Fruit fly (Drosophila melanogaster) whole organism, embryonic: Measurements from ENCODE around the gene CG1103.

Source experiments
- B-H1 ChIP-seq: fragments of 200-800 bp; sonication (Bioruptor generic); IDR thresholded peaks from 3 replicates; pipeline ENCODE4 v1.3.6; 2022; ENCODE audit warnings: missing biosample characterization, missing genetic modification characterization
- Blimp-1 ChIP-seq: fragments of 200-800 bp; sonication (Bioruptor generic); optimal IDR thresholded peaks from 3 replicates; lab custom pipeline; 2018; ENCODE audit warnings: missing biosample characterization, missing genetic modification characterization, mild to moderate bottlenecking, moderate library complexity, missing genetic modification reagents
- CG10431 ChIP-seq: fragments of 200-800 bp; sonication (Bioruptor generic); optimal IDR thresholded peaks from 3 replicates; lab custom pipeline; 2018; ENCODE audit warnings: missing biosample characterization, mild to moderate bottlenecking, missing genetic modification characterization
- CG11398 ChIP-seq: fragments of 200-800 bp; sonication (Bioruptor generic); optimal IDR thresholded peaks from 2 replicates; lab custom pipeline; 2016; ENCODE audit warnings: missing biosample characterization, missing genetic modification characterization
- CG11456 ChIP-seq: fragments of 200-800 bp; sonication (Bioruptor generic); IDR thresholded peaks from 3 replicates; pipeline ENCODE4 v1.3.6; 2022; ENCODE audit warnings: missing biosample characterization, missing genetic modification characterization
- CG11560 ChIP-seq: fragments of 200-800 bp; sonication (Bioruptor generic); IDR thresholded peaks from 3 replicates; pipeline ENCODE4 v1.3.6; 2022; ENCODE audit warnings: missing biosample characterization, missing genetic modification characterization
- CG12071 ChIP-seq: fragments of 200-800 bp; sonication (Bioruptor generic); optimal IDR thresholded peaks from 3 replicates; lab custom pipeline; 2018; ENCODE audit warnings: missing biosample characterization, mild to moderate bottlenecking, missing genetic modification characterization
- CG12104 ChIP-seq: fragments of 200-800 bp; sonication (Bioruptor generic); optimal IDR thresholded peaks from 3 replicates; lab custom pipeline; 2016; ENCODE audit warnings: missing biosample characterization, missing genetic modification characterization
- CG14710 ChIP-seq: fragments of 200-800 bp; sonication (Bioruptor generic); optimal IDR thresholded peaks from 3 replicates; lab custom pipeline; 2019; ENCODE audit warnings: missing biosample characterization, mild to moderate bottlenecking, missing genetic modification characterization, moderate library complexity
- CG14860 ChIP-seq: fragments of 200-800 bp; sonication (Bioruptor generic); IDR thresholded peaks from 3 replicates; pipeline ENCODE4 v1.3.6; 2022; ENCODE audit warnings: missing biosample characterization, missing genetic modification characterization; ENCODE audit not compliant: partially characterized antibody
- CG1603 ChIP-seq: fragments of 200-800 bp; sonication (Bioruptor generic); optimal IDR thresholded peaks from 2 replicates; lab custom pipeline; 2019; ENCODE audit warnings: missing biosample characterization, mild to moderate bottlenecking, missing genetic modification characterization, moderate library complexity
- CG30431 ChIP-seq: fragments of 200-800 bp; sonication (Bioruptor generic); optimal IDR thresholded peaks from 2 replicates; lab custom pipeline; 2017; ENCODE audit warnings: missing biosample characterization, missing genetic modification characterization
- CG43689 ChIP-seq: fragments of 200-800 bp; sonication (Bioruptor generic); IDR thresholded peaks from 2 replicates; pipeline ENCODE4 v1.3.6; 2022; ENCODE audit warnings: missing biosample characterization, missing genetic modification characterization
- CG4730 ChIP-seq: fragments of 200-800 bp; sonication (Bioruptor generic); IDR thresholded peaks from 2 replicates; pipeline ENCODE4 v1.3.6; 2022; ENCODE audit warnings: missing biosample characterization, missing genetic modification characterization
- CG6791 ChIP-seq: fragments of 200-800 bp; sonication (Bioruptor generic); IDR thresholded peaks from 3 replicates; pipeline ENCODE4 v1.3.6; 2022; ENCODE audit warnings: missing biosample characterization, missing genetic modification characterization; ENCODE audit not compliant: partially characterized antibody
- CG7271 ChIP-seq: fragments of 200-800 bp; sonication (Bioruptor generic); optimal IDR thresholded peaks from 2 replicates; lab custom pipeline; 2018; ENCODE audit warnings: missing biosample characterization, mild to moderate bottlenecking, missing genetic modification characterization, moderate library complexity
- CG8944 ChIP-seq: fragments of 200-800 bp; sonication (Bioruptor generic); optimal IDR thresholded peaks from 3 replicates; lab custom pipeline; 2016; ENCODE audit warnings: missing biosample characterization, missing genetic modification characterization
- CG9215 ChIP-seq: fragments of 200-800 bp; sonication (Bioruptor generic); IDR thresholded peaks from 2 replicates; pipeline ENCODE4 v1.3.6; 2022; ENCODE audit warnings: missing biosample characterization, missing genetic modification characterization
- CG9817 ChIP-seq: fragments of 200-800 bp; sonication (Bioruptor generic); optimal IDR thresholded peaks from 2 replicates; lab custom pipeline; 2018; ENCODE audit warnings: missing biosample characterization, mild to moderate bottlenecking, missing genetic modification characterization, moderate library complexity
- Fer3 ChIP-seq: fragments of 200-800 bp; sonication (Bioruptor generic); optimal IDR thresholded peaks from 2 replicates; lab custom pipeline; 2018; ENCODE audit warnings: missing biosample characterization, mild to moderate bottlenecking, missing genetic modification characterization, moderate library complexity
- Hand ChIP-seq: fragments of 200-800 bp; sonication (Bioruptor generic); optimal IDR thresholded peaks from 2 replicates; lab custom pipeline; 2017; ENCODE audit warnings: mild to moderate bottlenecking, missing biosample characterization, missing genetic modification reagents, missing genetic modification characterization
- Lhr ChIP-seq: fragments of 200-800 bp; sonication (Bioruptor generic); optimal IDR thresholded peaks from 3 replicates; lab custom pipeline; 2017; ENCODE audit warnings: mild to moderate bottlenecking, missing biosample characterization, missing genetic modification reagents, missing genetic modification characterization
- MBD-R2 ChIP-seq: fragments of 200-800 bp; sonication (Bioruptor generic); IDR thresholded peaks from 2 replicates; pipeline ENCODE4 v1.3.6; 2022; ENCODE audit warnings: missing biosample characterization, missing genetic modification characterization
- Opbp ChIP-seq: fragments of 200-800 bp; sonication (Bioruptor generic); IDR thresholded peaks from 3 replicates; pipeline ENCODE4 v1.3.6; 2022; ENCODE audit warnings: missing biosample characterization, missing genetic modification characterization; ENCODE audit not compliant: partially characterized antibody
- ap ChIP-seq: fragments of 200-800 bp; sonication (Bioruptor generic); IDR thresholded peaks from 2 replicates; pipeline ENCODE4 v1.3.6; 2022; ENCODE audit warnings: missing biosample characterization, missing genetic modification characterization
- ara ChIP-seq: fragments of 200-800 bp; sonication (Bioruptor generic); IDR thresholded peaks from 2 replicates; pipeline ENCODE4 v1.3.6; 2022; ENCODE audit warnings: missing biosample characterization, missing genetic modification characterization
- cad ChIP-seq: fragments of >200 bp; optimal IDR thresholded peaks from 2 replicates; lab custom pipeline; 2017; ENCODE audit warnings: missing biosample characterization, missing genetic modification characterization
- da ChIP-seq: fragments of 200-800 bp; sonication (Bioruptor generic); optimal IDR thresholded peaks from 2 replicates; lab custom pipeline; 2016; ENCODE audit warnings: missing biosample characterization, missing genetic modification characterization
- ind ChIP-seq: fragments of 200-800 bp; sonication (Bioruptor generic); optimal IDR thresholded peaks from 3 replicates; lab custom pipeline; 2016; ENCODE audit warnings: missing biosample characterization, missing genetic modification characterization
- lbe ChIP-seq: fragments of 200-800 bp; sonication (Bioruptor generic); optimal IDR thresholded peaks from 2 replicates; lab custom pipeline; 2016; ENCODE audit warnings: missing biosample characterization, mild to moderate bottlenecking, missing genetic modification characterization
- lilli ChIP-seq: fragments of 200-800 bp; sonication (Bioruptor generic); optimal IDR thresholded peaks from 3 replicates; lab custom pipeline; 2016; ENCODE audit warnings: missing biosample characterization, missing genetic modification characterization
- lmd ChIP-seq: fragments of 200-800 bp; sonication (Bioruptor generic); IDR thresholded peaks from 2 replicates; pipeline ENCODE4 v1.3.6; 2022; ENCODE audit warnings: missing biosample characterization, missing genetic modification characterization
- lov ChIP-seq, 2 experiments: fragments of 200-800 bp in 1 of 2; fragments of >200 bp in 1 of 2; sonication (Bioruptor generic) in 1 of 2; IDR thresholded peaks in 1 of 2; optimal IDR thresholded peaks in 1 of 2; 2 replicates in 1 of 2; 3 replicates in 1 of 2; pipeline versions ENCODE4 v1.3.6 to Lab custom; 2017 to 2022; ENCODE audit warnings: missing biosample characterization in 1 of 2, missing genetic modification characterization in 1 of 2
- nerfin-1 ChIP-seq: fragments of 200-800 bp; sonication (Bioruptor generic); optimal IDR thresholded peaks from 3 replicates; lab custom pipeline; 2019; ENCODE audit warnings: missing biosample characterization, mild to moderate bottlenecking, missing genetic modification characterization, moderate library complexity
- nom ChIP-seq: fragments of 200-800 bp; sonication (Bioruptor generic); optimal IDR thresholded peaks from 2 replicates; lab custom pipeline; 2017; ENCODE audit warnings: missing biosample characterization, missing genetic modification characterization, mild to moderate bottlenecking, moderate library complexity, missing genetic modification reagents
- oc ChIP-seq: fragments of 200-800 bp; sonication (Bioruptor generic); optimal IDR thresholded peaks from 2 replicates; lab custom pipeline; 2018; ENCODE audit warnings: missing biosample characterization, mild to moderate bottlenecking, missing genetic modification characterization, moderate library complexity
- pita ChIP-seq: fragments of 200-800 bp; sonication (Bioruptor generic); optimal IDR thresholded peaks from 2 replicates; lab custom pipeline; 2017; ENCODE audit warnings: missing biosample characterization, mild to moderate bottlenecking, missing genetic modification characterization
- pnt ChIP-seq: fragments of 200-800 bp; sonication (Bioruptor generic); optimal IDR thresholded peaks from 3 replicates; lab custom pipeline; 2016; ENCODE audit warnings: missing biosample characterization, missing genetic modification characterization
- ro ChIP-seq: fragments of 200-800 bp; sonication (Bioruptor generic); IDR thresholded peaks from 2 replicates; pipeline ENCODE4 v1.3.6; 2022; ENCODE audit warnings: missing biosample characterization, missing genetic modification characterization
- sd ChIP-seq: fragments of 200-800 bp; sonication (Bioruptor generic); optimal IDR thresholded peaks from 3 replicates; lab custom pipeline; 2018; ENCODE audit warnings: missing biosample characterization, mild to moderate bottlenecking, missing genetic modification characterization, moderate library complexity
- seq ChIP-seq: fragments of 200-800 bp; sonication (Bioruptor generic); IDR thresholded peaks from 2 replicates; pipeline ENCODE4 v1.3.6; 2022; ENCODE audit warnings: missing biosample characterization, missing genetic modification characterization
- sisA ChIP-seq: fragments of 200-800 bp; sonication (Bioruptor generic); IDR thresholded peaks from 2 replicates; pipeline ENCODE4 v1.3.6; 2022; ENCODE audit warnings: missing biosample characterization, missing genetic modification characterization
- ssp ChIP-seq: fragments of 200-800 bp; sonication (Bioruptor generic); IDR thresholded peaks from 2 replicates; pipeline ENCODE4 v1.3.6; 2022; ENCODE audit warnings: missing biosample characterization, missing genetic modification characterization
- tap ChIP-seq: fragments of 200-800 bp; optimal IDR thresholded peaks from 3 replicates; lab custom pipeline; 2019; ENCODE audit warnings: missing biosample characterization, mild to moderate bottlenecking, missing genetic modification characterization, moderate library complexity
- tll ChIP-seq, 2 experiments: fragments of 200-800 bp in 1 of 2; fragments of >200 bp in 1 of 2; sonication (Bioruptor generic) in 1 of 2; optimal IDR thresholded peaks; 2 replicates each; lab custom pipeline; 2017 to 2019; ENCODE audit warnings: missing biosample characterization in 2 of 2, missing genetic modification characterization in 2 of 2, mild to moderate bottlenecking in 1 of 2, moderate library complexity in 1 of 2
- tup ChIP-seq: fragments of 200-800 bp; sonication (Bioruptor generic); optimal IDR thresholded peaks from 2 replicates; lab custom pipeline; 2016; ENCODE audit warnings: missing biosample characterization, mild to moderate bottlenecking, missing genetic modification characterization, moderate library complexity
- unpg ChIP-seq: fragments of 200-800 bp; sonication (Bioruptor generic); optimal IDR thresholded peaks from 3 replicates; lab custom pipeline; 2018; ENCODE audit warnings: missing biosample characterization, mild to moderate bottlenecking, missing genetic modification characterization, moderate library complexity

Gene CG1103

dm6 chr3R:4378363-4379354 is 41.1 kb downstream of the CG1103 start, which contains the start of gene Sfxn1-3 (continued):
- no peak for TF ChIP-seq CG14860 (GFP tag; lab: Robert Waterston, UW)
- TF ChIP-seq lmd (GFP tag; lab: Robert Waterston, UW): peak; percentile 51; the same call in 1 of the 2 replicates
- no peak for TF ChIP-seq CG9817
- peak; percentile 27; the same call in 1 of the 2 replicates for TF ChIP-seq MBD-R2
- TF ChIP-seq CG7271 (tag; lab: Kevin White, UChicago): no peak
- no peak; the same call in 1 of the 2 replicates for TF ChIP-seq sisA (GFP tag; lab: Robert Waterston, UW)
- no peak for TF ChIP-seq CG12104 (GFP tag; lab: Kevin White, UChicago)
- TF ChIP-seq CG11456 (GFP tag; lab: Robert Waterston, UW): peak; percentile 61; the same call in 1 of the 3 replicates
- TF ChIP-seq lilli (GFP tag; lab: Kevin White, UChicago): peak; percentile 43
- peak; percentile 16 for TF ChIP-seq pnt
- 0 out of 3 replicates have a peak, but pooled peaks have one; percentile 59 for TF ChIP-seq Opbp (GFP tag; lab: Robert Waterston, UW)
- peak; percentile 18 for TF ChIP-seq ind (GFP tag; lab: Kevin White, UChicago)
- TF ChIP-seq CG8944: no peak
- TF ChIP-seq Hand (GFP tag; lab: Kevin White, UChicago): peak; percentile 63
- peak; percentile 62; the same call in 1 of the 3 replicates for TF ChIP-seq CG6791 (GFP tag; lab: Robert Waterston, UW)
- TF ChIP-seq CG1603 (tag; lab: Kevin White, UChicago): peak; percentile 23
- TF ChIP-seq nom (GFP tag; lab: Kevin White, UChicago): peak; percentile 78
- peak; percentile 54; the same call in 1 of the 2 replicates for TF ChIP-seq ap (GFP tag; lab: Robert Waterston, UW)
- TF ChIP-seq ara: 0 out of 2 replicates have a peak, but pooled peaks have one; percentile 22
- TF ChIP-seq Blimp-1: no peak
- no peak for TF ChIP-seq ssp (GFP tag; lab: Robert Waterston, UW)
- TF ChIP-seq sd (tag; lab: Kevin White, UChicago): peak; percentile 95
- TF ChIP-seq Fer3 (tag; lab: Kevin White, UChicago): peak; percentile 8
- no peak for TF ChIP-seq da (GFP tag; lab: Kevin White, UChicago)
- no peak for TF ChIP-seq ro (GFP tag; lab: Robert Waterston, UW)
- TF ChIP-seq CG10431: no peak
- no peak for TF ChIP-seq B-H1 (GFP tag; lab: Robert Waterston, UW)
- no peak for TF ChIP-seq CG30431 (GFP tag; lab: Kevin White, UChicago)
- no peak for TF ChIP-seq CG9215 (GFP tag; lab: Robert Waterston, UW)
- no peak for TF ChIP-seq cad (GFP tag; lab: Kevin White, UChicago)
- TF ChIP-seq pita (GFP tag; lab: Kevin White, UChicago): no peak
- TF ChIP-seq tup (GFP tag; lab: Kevin White, UChicago): no peak
- no peak for TF ChIP-seq CG43689 (GFP tag; lab: Robert Waterston, UW)
- TF ChIP-seq tap: peak; percentile 0
- TF ChIP-seq nerfin-1 (tag; lab: Kevin White, UChicago): no peak
- peak; percentile 29 for TF ChIP-seq Lhr
- TF ChIP-seq CG14710 (tag; lab: Kevin White, UChicago): peak; percentile 2
- peak; percentile 26 for TF ChIP-seq CG11398
- no peak for TF ChIP-seq lbe (GFP tag; lab: Kevin White, UChicago)
- TF ChIP-seq lov (optimal IDR thresholded peaks at IDR 0.05; lab: Kevin White, UChicago): no peak
- TF ChIP-seq lov (GFP tag; IDR thresholded peaks at IDR 0.05; lab: Robert Waterston, UW): 0 out of 3 replicates have a peak, but pooled peaks have one; percentile 45
- TF ChIP-seq CG12071: peak; percentile 57
- no peak for TF ChIP-seq CG11560 (tag; lab: Robert Waterston, UW)
- TF ChIP-seq tll (GFP tag; optimal IDR thresholded peaks at IDR 0.05; lab: Kevin White, UChicago): no peak
- TF ChIP-seq CG4730 (GFP tag; lab: Robert Waterston, UW): no peak
- peak; percentile 68; the same call in 1 of the 2 replicates for TF ChIP-seq seq
- TF ChIP-seq oc (tag; lab: Kevin White, UChicago): peak; percentile 68
- TF ChIP-seq unpg (GFP tag; lab: Kevin White, UChicago): peak; percentile 27
